Fruit fly (Drosophila melanogaster): ENCODE measurements around the gene CG8997.

Gene CG8997

dm6 chr2L:13878801-13879200, 33.7 kb upstream of the CG8997 start (continued):
- TF ChIP-seq Atf3 (GFP tag; optimal IDR thresholded peaks at IDR 0.05) (no peak), CG3163 (GFP tag; optimal IDR thresholded peaks at IDR 0.05) (peak; percentile 92), dysf (GFP tag; IDR thresholded peaks at IDR 0.05) (no peak), CG15601 (tag; optimal IDR thresholded peaks at IDR 0.05) (no peak), CG8478 (optimal IDR thresholded peaks at IDR 0.05) (no peak), Sry-β (GFP tag; optimal IDR thresholded peaks at IDR 0.05) (no peak), so (GFP tag; IDR thresholded peaks at IDR 0.05) (peak; percentile 48; the same call in 1 of the 3 replicates), stc (GFP tag; IDR thresholded peaks at IDR 0.05) (no peak; the same call in 1 of the 2 replicates), CG3281 (GFP tag; optimal IDR thresholded peaks at IDR 0.05) (peak; percentile 14), Lhr (GFP tag; optimal IDR thresholded peaks at IDR 0.05) (no peak), CG13296 (GFP tag; optimal IDR thresholded peaks at IDR 0.05) (no peak), Bgb (GFP tag; IDR thresholded peaks at IDR 0.05; ENCODE audit: partially characterized antibody) (peak; percentile 77; the same call in 1 of the 2 replicates), CG17385 (GFP tag; optimal IDR thresholded peaks at IDR 0.05) (peak; percentile 42), CG10959 (GFP tag; IDR thresholded peaks at IDR 0.05) (peak; percentile 46; the same call in 1 of the 2 replicates), sug (tag; optimal IDR thresholded peaks at IDR 0.05) (peak; percentile 55), CG14965 (GFP tag; optimal IDR thresholded peaks at IDR 0.05; ENCODE audit: borderline replicate concordance) (no peak), CG11504 (tag; optimal IDR thresholded peaks at IDR 0.05) (peak; percentile 8), sens-2 (GFP tag; IDR thresholded peaks at IDR 0.05) (peak; percentile 22; the same call in 1 of the 2 replicates), CG18011 (GFP tag; optimal IDR thresholded peaks at IDR 0.05) (no peak), CG16813 (GFP tag; IDR thresholded peaks at IDR 0.05; ENCODE audit: partially characterized antibody) (peak; percentile 28; the same call in 1 of the 3 replicates), Bdp1 (GFP tag; optimal IDR thresholded peaks at IDR 0.05) (no peak), pnt (GFP tag; optimal IDR thresholded peaks at IDR 0.05) (no peak), Adf1 (GFP tag; IDR thresholded peaks at IDR 0.05) (peak; percentile 37; the same call in 1 of the 2 replicates), Sin3A (optimal IDR thresholded peaks at IDR 0.05) (no peak), ash1 (GFP tag; optimal IDR thresholded peaks at IDR 0.05) (peak; percentile 58), ham (GFP tag; IDR thresholded peaks at IDR 0.05) (no peak), CG11723 (GFP tag; optimal IDR thresholded peaks at IDR 0.05) (no peak), Gug (GFP tag; IDR thresholded peaks at IDR 0.05) (peak; percentile 33; the same call in 1 of the 4 replicates), Pdp1 (GFP tag; optimal IDR thresholded peaks at IDR 0.05) (peak in 1 of 2 experiments; percentile 40), tup (GFP tag; optimal IDR thresholded peaks at IDR 0.05) (no peak), gcm2 (GFP tag; optimal IDR thresholded peaks at IDR 0.05) (no peak), CG16815 (GFP tag; optimal IDR thresholded peaks at IDR 0.05) (no peak), Hr3 (GFP tag; optimal IDR thresholded peaks at IDR 0.05) (no peak), CG12942 (GFP tag; optimal IDR thresholded peaks at IDR 0.05) (no peak), CG5180 (GFP tag; optimal IDR thresholded peaks at IDR 0.05) (peak; percentile 40), gce (GFP tag; IDR thresholded peaks at IDR 0.05) (0 out of 3 replicates have a peak, but pooled peaks have one; percentile 42), zen (tag; optimal IDR thresholded peaks at IDR 0.05) (no peak), bowl (GFP tag; IDR thresholded peaks at IDR 0.05) (peak; percentile 47; the same call in 1 of the 2 replicates), CG2120 (GFP tag; optimal IDR thresholded peaks at IDR 0.05) (no peak), salm (tag; optimal IDR thresholded peaks at IDR 0.05) (no peak), ems (GFP tag; optimal IDR thresholded peaks at IDR 0.05) (peak; percentile 20), crol (GFP tag; IDR thresholded peaks at IDR 0.05) (no peak), kni (GFP tag; optimal IDR thresholded peaks at IDR 0.05) (peak; percentile 3), gsb (GFP tag; IDR thresholded peaks at IDR 0.05) (0 out of 2 replicates have a peak, but pooled peaks have one; percentile 45), CG12219 (GFP tag; optimal IDR thresholded peaks at IDR 0.05) (peak; percentile 15), C15 (GFP tag; IDR thresholded peaks at IDR 0.05) (no peak), Gsc (GFP tag; IDR thresholded peaks at IDR 0.05) (no peak), CG11695 (GFP tag; IDR thresholded peaks at IDR 0.05) (0 out of 3 replicates have a peak, but pooled peaks have one; percentile 46), aop (GFP tag; IDR thresholded peaks at IDR 0.05) (no peak), CG5245 (GFP tag; optimal IDR thresholded peaks at IDR 0.05) (no peak), run (tag; optimal IDR thresholded peaks at IDR 0.05) (no peak), Hr39 (optimal IDR thresholded peaks at IDR 0.05) (no peak)
